Worm (Caenorhabditis elegans): Measurements from ENCODE around the gene sgnh-1.

- TF ChIP-seq nhr-76 (tag; optimal IDR thresholded peaks at IDR 0.05) (no peak), nhr-237 (tag; optimal IDR thresholded peaks at IDR 0.05) (no peak), ceh-43 (GFP tag; optimal IDR thresholded peaks at IDR 0.05) (no peak), unc-62 (GFP tag; optimal IDR thresholded peaks at IDR 0.05) (no peak), blmp-1 (tag; optimal IDR thresholded peaks at IDR 0.05) (no peak), snpc-4 (tag; optimal IDR thresholded peaks at IDR 0.05) (no peak), M03D4.4 (tag; optimal IDR thresholded peaks at IDR 0.05) (no peak), lsy-2 (tag; optimal IDR thresholded peaks at IDR 0.05) (no peak), elt-3 (tag; optimal IDR thresholded peaks at IDR 0.05) (no peak), nhr-12 (tag; optimal IDR thresholded peaks at IDR 0.05) (no peak), mab-5 (tag; optimal IDR thresholded peaks at IDR 0.05) (no peak), ztf-11 (tag; optimal IDR thresholded peaks at IDR 0.05) (no peak)
These were observed 25.2 kb upstream of the sgnh-1 start for ce11 chrIV:4864524-4864923.
